Worm (Caenorhabditis elegans) whole organism, L4/young adult: Measurements from ENCODE around the gene C46A5.6.

Source experiments
- W03F9.2 ChIP-seq: fragments of 150-350 bp; optimal IDR thresholded peaks from 2 replicates; lab custom pipeline; 2014; ENCODE audit warnings: missing biosample characterization, missing genetic modification characterization
- him-1 ChIP-seq: sonication (generic microtip); optimal IDR thresholded peaks from 2 replicates; lab custom pipeline; 2016; ENCODE audit warnings: missing genotype, missing genetic modification reagents, missing genetic modification characterization, missing compliant biosample characterization

DNA sequence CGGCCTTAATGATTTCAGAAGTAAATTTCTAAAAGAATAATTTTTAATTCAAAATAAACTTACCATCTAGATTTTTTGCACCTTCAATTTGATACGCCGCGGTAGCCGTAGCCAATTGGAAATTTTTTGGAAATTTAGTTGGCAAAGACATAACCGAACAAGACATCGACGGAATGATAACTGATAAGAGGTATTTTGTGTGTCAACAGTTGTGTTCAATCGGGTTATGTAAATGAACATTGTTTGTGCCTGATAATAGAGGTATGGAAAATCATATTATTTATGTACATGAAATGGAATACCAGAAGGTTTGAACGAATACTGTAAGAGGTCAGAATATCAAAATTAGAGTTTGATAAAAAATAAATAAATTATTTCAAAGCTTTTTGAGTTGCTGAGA is 15.8 kb downstream of the C46A5.6 start, which contains the start of gene klo-1:
- TF ChIP-seq him-1 (tag; lab: Kevin White, UChicago) (no peak), W03F9.2 (tag; lab: Kevin White, UChicago) (no peak)
